Fruit fly (Drosophila melanogaster) Kc167 (cell line): ENCODE measurements around the gene CG6015.

Experiments used
- Myc ChIP-seq: fragments of >200 bp; optimal IDR thresholded peaks from 2 replicates; lab custom pipeline; 2017; ENCODE audit warnings: missing external identifiers
- psq ChIP-seq: fragments of >200 bp; optimal IDR thresholded peaks from 2 replicates; lab custom pipeline; 2017; ENCODE audit warnings: missing external identifiers

DNA sequence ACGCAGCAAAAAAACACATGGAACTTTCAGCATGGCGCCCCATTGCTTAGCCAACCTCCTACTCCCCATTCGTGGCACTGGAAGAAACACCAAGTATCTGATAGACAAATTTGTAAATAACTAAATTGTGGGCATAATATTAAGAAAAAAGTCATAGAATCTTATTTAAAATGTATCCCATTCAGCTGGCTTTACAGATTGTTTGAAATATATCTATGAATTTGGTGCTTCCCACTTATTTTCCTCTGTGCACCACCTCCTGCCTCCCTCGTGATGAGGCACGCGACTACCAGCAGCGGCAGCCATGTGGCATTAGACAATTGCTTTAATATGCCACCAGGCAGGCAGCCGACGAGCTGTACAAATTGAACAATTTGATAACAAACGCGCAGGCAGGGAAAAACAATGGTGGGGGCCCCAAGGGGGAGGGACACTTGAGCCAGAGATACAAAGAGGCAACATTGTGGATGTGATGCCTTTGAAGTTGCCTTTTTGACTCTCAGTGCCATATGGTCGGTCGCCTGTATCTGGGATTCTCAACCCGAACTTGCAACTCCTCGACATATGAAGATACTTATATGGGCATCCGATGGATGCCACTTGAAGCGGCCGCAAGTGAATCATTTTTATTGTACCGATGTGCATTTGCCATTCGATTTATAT, 15.2 kb upstream of the CG6015 start:
- TF ChIP-seq psq (lab: Kevin White, UChicago) = no peak
- no peak for TF ChIP-seq Myc
